Worm (Caenorhabditis elegans) whole organism, L1 larva: ENCODE results near the gene ZC155.2.

ENCODE experiments used
- aly-2 ChIP-seq: fragments of 150-350 bp; optimal IDR thresholded peaks from 2 replicates; lab custom pipeline; 2014; ENCODE audit warnings: missing biosample characterization, missing genetic modification characterization
- egl-27 ChIP-seq, 2 experiments: fragments of 150-350 bp in 1 of 2; sonication (generic microtip); optimal IDR thresholded peaks; 3 replicates each; lab custom pipeline; 2017 to 2018; ENCODE audit warnings: missing biosample characterization in 2 of 2, missing genetic modification characterization in 2 of 2, missing genetic modification reagents in 2 of 2
- elt-3 ChIP-seq, 6 experiments: fragments of 150-350 bp in 1 of 6; sonication (generic microtip); optimal IDR thresholded peaks; 2 replicates each; lab custom pipeline; 2017 to 2018; ENCODE audit warnings: missing biosample characterization in 6 of 6, missing genetic modification characterization in 6 of 6, inconsistent platforms in 1 of 6
- lin-15B ChIP-seq: fragments of 150-350 bp; sonication (generic microtip); optimal IDR thresholded peaks from 3 replicates; lab custom pipeline; 2014; ENCODE audit warnings: missing biosample characterization, missing genetic modification characterization
- nhr-12 ChIP-seq: sonication (generic microtip); optimal IDR thresholded peaks from 2 replicates; lab custom pipeline; 2017; ENCODE audit warnings: missing biosample characterization, missing genetic modification characterization
- unc-62 ChIP-seq: fragments of 150-350 bp; optimal IDR thresholded peaks from 2 replicates; lab custom pipeline; 2014; ENCODE audit warnings: missing biosample characterization, missing genetic modification reagents, missing genetic modification characterization
- xbp-1 ChIP-seq: sonication (generic microtip); optimal IDR thresholded peaks from 2 replicates; lab custom pipeline; 2016; ENCODE audit warnings: missing genetic modification characterization, missing compliant biosample characterization

- TF ChIP-seq xbp-1 (tag; lab: Kevin White, UChicago) (no peak), nhr-12 (tag; lab: Kevin White, UChicago) (no peak), egl-27 (tag; optimal IDR thresholded peaks at IDR 0.05; lab: Kevin White, UChicago) (no peak), elt-3 (tag; optimal IDR thresholded peaks at IDR 0.05; lab: Kevin White, UChicago) (no peak), unc-62 (GFP tag; lab: Kevin White, UChicago) (no peak), aly-2 (tag; lab: Kevin White, UChicago) (no peak), lin-15B (tag; lab: Kevin White, UChicago) (no peak)
These were observed 48.6 kb downstream of the ZC155.2 start, which contains the start of gene ZC395.5 for ce11 chrIII:5267217-5267906.
